Fruit fly (Drosophila melanogaster) whole organism, wandering third instar larva: Measurements from ENCODE around the gene Ilp4.

Experiments used
- Jra ChIP-seq: sonication (Bioruptor generic); optimal IDR thresholded peaks from 2 replicates; lab custom pipeline; 2016; ENCODE audit warnings: missing biosample characterization, missing genetic modification characterization
- Rel ChIP-seq, 2 experiments: fragments of 200-800 bp; sonication (Bioruptor generic) in 1 of 2; optimal IDR thresholded peaks; 2 replicates in 1 of 2; 3 replicates in 1 of 2; lab custom pipeline; 2016 to 2019; ENCODE audit warnings: mild to moderate bottlenecking in 2 of 2, missing biosample characterization in 2 of 2, missing genetic modification characterization in 2 of 2, moderate library complexity in 1 of 2
- Vsx2 ChIP-seq: fragments of 200-300, 225-300 bp; sonication (Bioruptor generic); optimal IDR thresholded peaks from 2 replicates; lab custom pipeline; 2018; ENCODE audit warnings: missing biosample characterization, missing genetic modification characterization; ENCODE audit not compliant: partially characterized antibody
- dsf ChIP-seq: sonication (Bioruptor generic); optimal IDR thresholded peaks from 2 replicates; lab custom pipeline; 2016; ENCODE audit warnings: missing biosample characterization, missing genetic modification characterization, borderline replicate concordance

Gene Ilp4

dm6 chr3L:9760151-9760749 lies 43.8 kb downstream of the Ilp4 start, which contains the start of gene CG42268:
TSS of gene CG42268 (minus strand) at chr3L:9760395.
- no peak for TF ChIP-seq Jra (GFP tag; lab: Kevin White, UChicago)
- TF ChIP-seq Rel (GFP tag; optimal IDR thresholded peaks at IDR 0.05; lab: Kevin White, UChicago), result no peak
- TF ChIP-seq Rel (tag; optimal IDR thresholded peaks at IDR 0.05; lab: Kevin White, UChicago), result peak; percentile 52
- no peak for TF ChIP-seq dsf
- TF ChIP-seq Vsx2 (GFP tag; lab: Kevin White, UChicago), result no peak
